Worm (Caenorhabditis elegans): ENCODE data around the gene mfsd-6.

- no peak for TF ChIP-seq sptf-1 (tag; optimal IDR thresholded peaks at IDR 0.05)
- no peak for TF ChIP-seq elt-3 (tag; optimal IDR thresholded peaks at IDR 0.05)
- no peak for TF ChIP-seq M03D4.4 (tag; optimal IDR thresholded peaks at IDR 0.05)
- TF ChIP-seq lin-13 (tag; optimal IDR thresholded peaks at IDR 0.05), result no peak
- TF ChIP-seq mep-1 (tag; optimal IDR thresholded peaks at IDR 0.05), result no peak
- no peak for TF ChIP-seq elt-1 (tag; optimal IDR thresholded peaks at IDR 0.05; ENCODE audit: borderline replicate concordance, insufficient read depth)
- no peak for TF ChIP-seq ces-1 (GFP tag; optimal IDR thresholded peaks at IDR 0.05)
- TF ChIP-seq pha-4 (tag; optimal IDR thresholded peaks at IDR 0.05), result no peak
Measured at ce11 chrIII:7566098-7566497, 13.1 kb downstream of the mfsd-6 start, which contains the start of gene ttr-32.

Data from whole organism, mixed stage, embryonic.